Worm (Caenorhabditis elegans): Measurements from ENCODE around the gene chil-18.

ce11 chrII:9403846-9404245 is 44.2 kb upstream of the chil-18 start, which contains the start of gene Y51B9A.5:
- TF ChIP-seq hmg-4 (GFP tag; optimal IDR thresholded peaks at IDR 0.05), result no peak
- no peak for TF ChIP-seq ama-1 (optimal IDR thresholded peaks at IDR 0.05)
- no peak for TF ChIP-seq ets-7 (tag; optimal IDR thresholded peaks at IDR 0.05)
- TF ChIP-seq tra-4 (tag; optimal IDR thresholded peaks at IDR 0.05), result no peak

Data from whole organism, early embryonic.